Worm (Caenorhabditis elegans) whole organism, mixed stage, embryonic: ENCODE results near the gene epc-1.

Experiments used
- sptf-1 ChIP-seq: sonication (generic microtip); optimal IDR thresholded peaks from 2 replicates; lab custom pipeline; 2017; ENCODE audit warnings: mild to moderate bottlenecking, missing genetic modification characterization, moderate library complexity, missing compliant biosample characterization
- tbx-8 ChIP-seq: fragments of 200-800 bp; sonication (Bioruptor generic); optimal IDR thresholded peaks from 2 replicates; lab custom pipeline; 2018; ENCODE audit warnings: mild to moderate bottlenecking, missing genetic modification characterization, moderate library complexity, missing compliant biosample characterization
- unc-62 ChIP-seq: fragments of 150-350 bp; optimal IDR thresholded peaks from 2 replicates; lab custom pipeline; 2014; ENCODE audit warnings: missing biosample characterization, missing genetic modification reagents, missing genetic modification characterization
- ztf-11 ChIP-seq: fragments of 150-350 bp; optimal IDR thresholded peaks from 2 replicates; lab custom pipeline; 2014; ENCODE audit warnings: missing biosample characterization, missing genetic modification characterization

DNA sequence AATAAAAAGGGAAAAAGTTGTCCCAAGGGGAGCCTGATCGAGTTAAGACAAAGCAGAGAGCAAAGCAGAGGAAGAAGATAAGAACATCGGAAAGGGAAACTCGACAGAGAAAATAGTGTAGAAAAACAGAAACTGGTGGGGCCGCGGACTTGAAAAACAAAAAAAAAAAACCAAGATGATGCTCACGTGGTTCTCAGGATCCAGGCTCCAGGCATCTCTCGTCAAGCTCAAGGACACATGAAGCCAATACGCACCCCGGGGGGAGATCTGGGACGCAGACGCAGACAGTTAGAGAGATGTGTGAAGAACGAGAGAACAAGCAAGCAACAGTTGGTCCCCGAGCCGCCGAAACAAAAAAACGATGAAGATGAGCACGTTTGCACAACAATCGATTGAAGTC, 52.3 kb downstream of the epc-1 start:
- TF ChIP-seq unc-62 (GFP tag; lab: Kevin White, UChicago) (no peak), ztf-11 (tag; lab: Kevin White, UChicago) (no peak), tbx-8 (no peak), sptf-1 (tag; lab: Kevin White, UChicago) (no peak)
